Worm (Caenorhabditis elegans): ENCODE results near the gene rab-28.

- TF ChIP-seq nhr-77 (tag; optimal IDR thresholded peaks at IDR 0.05) (no peak), nhr-6 (tag; optimal IDR thresholded peaks at IDR 0.05) (no peak), lsy-2 (tag; optimal IDR thresholded peaks at IDR 0.05) (no peak), R02D3.7 (tag; optimal IDR thresholded peaks at IDR 0.05) (no peak), ZK546.5 (tag; optimal IDR thresholded peaks at IDR 0.05) (no peak), saeg-2 (GFP tag; IDR thresholded peaks at IDR 0.05) (no peak), lin-13 (GFP tag; optimal IDR thresholded peaks at IDR 0.05) (no peak), ceh-28 (tag; optimal IDR thresholded peaks at IDR 0.05) (no peak), egl-27 (tag; optimal IDR thresholded peaks at IDR 0.05) (no peak)
Measured at ce11 chrIV:9268916-9269315, 25.1 kb upstream of the rab-28 start.

Data from whole organism, L4 larva.